Worm (Caenorhabditis elegans): ENCODE measurements around the gene K11D12.8.

DNA sequence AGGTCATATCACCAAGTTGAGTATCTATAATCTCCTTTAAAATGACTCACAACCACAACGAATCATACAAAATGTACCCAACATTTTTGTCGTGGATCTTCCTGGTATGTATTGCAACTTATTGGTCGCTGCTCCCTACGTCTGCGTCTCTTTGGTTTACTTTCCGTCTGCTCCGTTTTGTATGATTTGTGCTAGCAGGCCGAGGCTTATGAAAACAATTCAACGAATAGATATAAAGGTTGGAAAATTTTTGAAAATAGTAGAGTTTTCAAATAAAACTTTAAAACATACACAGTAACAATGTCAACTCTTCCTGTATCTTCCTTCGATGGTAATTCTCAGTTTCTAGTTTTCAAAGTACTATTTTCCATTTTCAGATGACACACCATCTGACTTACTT is 39.4 kb downstream of the K11D12.8 start, which contains the start of gene srr-8:
- TF ChIP-seq unc-62 (GFP tag; optimal IDR thresholded peaks at IDR 0.05) (no peak), zag-1 (tag; optimal IDR thresholded peaks at IDR 0.05) (no peak), nhr-11 (tag; optimal IDR thresholded peaks at IDR 0.05) (no peak), elt-1 (tag; optimal IDR thresholded peaks at IDR 0.05) (no peak), mml-1 (tag; optimal IDR thresholded peaks at IDR 0.05) (no peak), nhr-12 (tag; optimal IDR thresholded peaks at IDR 0.05) (no peak), sea-2 (GFP tag; optimal IDR thresholded peaks at IDR 0.05) (no peak), ztf-11 (tag; optimal IDR thresholded peaks at IDR 0.05) (no peak), jun-1 (tag; optimal IDR thresholded peaks at IDR 0.05) (no peak)
